Fruit fly (Drosophila melanogaster) whole organism, wandering third instar larva: ENCODE data around the gene D.

Source experiments
- HLH106 ChIP-seq: fragments of 200-800 bp; optimal IDR thresholded peaks from 3 replicates; lab custom pipeline; 2019; ENCODE audit warnings: missing biosample characterization, mild to moderate bottlenecking, missing genetic modification characterization, moderate library complexity
- N ChIP-seq: fragments of >200 bp; optimal IDR thresholded peaks from 2 replicates; lab custom pipeline; 2018; ENCODE audit warnings: missing biosample characterization, missing external identifiers, missing genetic modification characterization
- foxo ChIP-seq, 2 experiments: fragments of 200-800 bp; sonication (Bioruptor generic); optimal IDR thresholded peaks; 2 replicates in 1 of 2; 3 replicates in 1 of 2; lab custom pipeline; 2016 to 2017; ENCODE audit warnings: missing biosample characterization in 2 of 2, missing genetic modification characterization in 2 of 2
- h ChIP-seq: fragments of 200-800 bp; sonication (Bioruptor generic); optimal IDR thresholded peaks from 3 replicates; lab custom pipeline; 2016; ENCODE audit warnings: missing biosample characterization, mild to moderate bottlenecking, missing genetic modification characterization
- lola ChIP-seq: fragments of >200 bp; optimal IDR thresholded peaks from 2 replicates; lab custom pipeline; 2017; ENCODE audit warnings: missing biosample characterization, missing genetic modification characterization
- usp ChIP-seq: fragments of >200 bp; optimal IDR thresholded peaks from 2 replicates; lab custom pipeline; 2017; ENCODE audit warnings: missing biosample characterization, missing genetic modification characterization

DNA sequence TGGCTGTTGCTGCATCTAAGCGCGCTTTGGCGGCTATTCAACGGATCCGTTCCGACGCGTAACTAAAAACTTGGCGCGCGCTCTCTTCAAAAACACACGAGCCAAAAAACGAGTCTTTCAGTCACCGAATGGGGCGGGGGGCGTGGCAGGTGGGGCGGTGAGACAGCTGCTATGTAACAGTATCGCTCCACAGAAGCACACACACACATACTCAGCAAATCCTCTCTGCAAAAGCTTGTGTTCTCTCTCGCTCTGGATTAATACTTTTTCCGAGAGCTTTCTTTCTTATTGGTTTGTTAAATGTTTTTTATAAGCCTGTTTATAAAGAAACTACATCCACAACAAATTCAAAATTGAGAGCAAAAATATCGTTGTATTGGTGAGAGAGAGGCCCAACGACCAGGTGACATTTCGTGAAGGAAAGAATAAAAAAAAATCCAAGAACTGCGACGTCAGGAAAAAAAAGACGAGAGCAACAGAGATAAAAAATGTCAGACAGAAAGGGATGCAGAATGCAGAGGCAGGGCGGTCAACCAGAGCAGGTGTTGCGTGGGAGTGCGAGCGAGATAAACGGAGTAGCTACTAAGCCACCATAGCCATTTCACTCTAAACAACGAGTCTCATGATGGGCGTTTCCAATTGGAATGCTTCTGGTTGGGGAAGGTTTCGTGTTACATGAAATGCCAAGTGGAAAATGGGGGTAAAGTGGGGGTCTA, 47.0 kb downstream of the D start, which contains the start of gene Sox21b:
- TF ChIP-seq foxo (GFP tag; optimal IDR thresholded peaks at IDR 0.05; lab: Kevin White, UChicago) (no peak), usp (GFP tag; lab: Kevin White, UChicago) (no peak), h (GFP tag; lab: Kevin White, UChicago) (no peak), N (no peak), lola (GFP tag; lab: Kevin White, UChicago) (no peak), HLH106 (tag; lab: Kevin White, UChicago) (peak; percentile 16)
